Worm (Caenorhabditis elegans) whole organism, mixed stage, embryonic: Measurements from ENCODE around the gene cutl-9.

Experiments
- blmp-1 ChIP-seq: fragments of 150-350 bp; optimal IDR thresholded peaks from 2 replicates; lab custom pipeline; 2014; ENCODE audit warnings: missing biosample characterization, missing genetic modification characterization
- ceh-83 ChIP-seq: fragments of 200-800 bp; sonication (Bioruptor generic); optimal IDR thresholded peaks from 2 replicates; lab custom pipeline; 2018; ENCODE audit warnings: mild to moderate bottlenecking, missing genetic modification characterization, missing compliant biosample characterization
- lsy-2 ChIP-seq: fragments of 150-350 bp; optimal IDR thresholded peaks from 2 replicates; lab custom pipeline; 2014; ENCODE audit warnings: missing biosample characterization, missing genetic modification characterization
- snpc-4 ChIP-seq: fragments of 150-350 bp; optimal IDR thresholded peaks from 2 replicates; lab custom pipeline; 2014; ENCODE audit warnings: missing biosample characterization, missing genetic modification characterization
- unc-120 ChIP-seq: sonication (generic microtip); optimal IDR thresholded peaks from 2 replicates; lab custom pipeline; 2017; ENCODE audit warnings: missing genetic modification characterization, missing compliant biosample characterization; ENCODE audit not compliant: poor library complexity, severe bottlenecking
- ztf-11 ChIP-seq: fragments of 150-350 bp; optimal IDR thresholded peaks from 2 replicates; lab custom pipeline; 2014; ENCODE audit warnings: missing biosample characterization, missing genetic modification characterization

- TF ChIP-seq snpc-4 (no peak), blmp-1 (tag; lab: Kevin White, UChicago) (no peak), unc-120 (tag; lab: Kevin White, UChicago) (no peak), ceh-83 (GFP tag; lab: Kevin White, UChicago) (no peak), lsy-2 (no peak), ztf-11 (no peak)
These were observed 41.2 kb upstream of the cutl-9 start, which contains the start of gene dap-3 for ce11 chrII:10580833-10581232.
